Fruit fly (Drosophila melanogaster) whole organism, embryonic: ENCODE data around the gene IFT54.

Experiments used
- Lhr ChIP-seq: fragments of 200-800 bp; sonication (Bioruptor generic); optimal IDR thresholded peaks from 3 replicates; lab custom pipeline; 2017; ENCODE audit warnings: mild to moderate bottlenecking, missing biosample characterization, missing genetic modification reagents, missing genetic modification characterization
- Taf1 ChIP-seq: fragments of 200-800 bp; sonication (Bioruptor generic); IDR thresholded peaks from 2 replicates; pipeline ENCODE4 v1.3.6; 2022; ENCODE audit warnings: missing biosample characterization, missing genetic modification characterization
- bsh ChIP-seq, 2 experiments: fragments of 200-800 bp; sonication (Bioruptor generic); optimal IDR thresholded peaks; 2 replicates each; lab custom pipeline; 2017 to 2018; ENCODE audit warnings: mild to moderate bottlenecking in 2 of 2, missing biosample characterization in 2 of 2, missing genetic modification characterization in 2 of 2, moderate library complexity in 1 of 2
- kay ChIP-seq: fragments of 200-800 bp; sonication (Bioruptor generic); optimal IDR thresholded peaks from 2 replicates; lab custom pipeline; 2016; ENCODE audit warnings: missing biosample characterization, missing genetic modification characterization

DNA sequence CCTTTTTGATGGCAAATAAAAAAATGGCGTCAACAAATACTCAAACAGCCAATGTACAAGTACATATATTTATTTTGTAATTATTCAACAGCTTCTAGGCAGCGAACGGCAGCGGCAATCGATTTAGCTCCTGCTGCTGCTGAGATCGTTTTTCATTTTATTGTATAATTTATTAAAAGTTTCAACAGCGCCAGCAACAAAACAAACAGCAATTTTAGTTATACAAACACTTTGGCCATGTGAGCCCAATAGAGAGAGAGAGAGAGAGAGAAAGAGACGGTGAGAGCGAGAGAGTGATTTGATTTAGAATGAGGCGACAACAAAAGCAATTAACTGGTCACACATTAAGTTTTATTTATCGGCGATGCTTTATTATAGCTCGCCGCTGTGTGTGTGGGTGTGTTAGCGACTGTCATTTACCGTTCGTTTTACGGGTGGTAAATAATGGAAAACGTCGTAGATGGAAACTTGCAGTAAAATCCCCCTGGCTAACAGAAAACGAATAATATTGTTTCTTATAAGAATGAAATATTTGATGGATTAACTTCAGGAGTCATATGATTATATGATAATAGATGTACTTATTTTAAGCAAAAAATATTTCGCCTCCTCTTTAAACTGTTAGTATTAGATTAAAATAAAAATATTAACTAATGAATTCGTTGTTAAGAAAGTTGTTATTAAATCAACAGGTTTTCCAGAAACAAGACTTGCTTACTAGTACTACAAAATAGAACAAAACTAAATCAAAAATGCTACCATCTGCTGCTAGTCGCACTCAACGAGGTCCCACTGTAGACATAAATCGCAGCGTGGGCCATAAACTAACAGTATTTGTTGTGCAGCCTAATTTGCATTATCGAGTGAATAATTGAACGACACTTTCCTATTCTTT, 16.9 kb upstream of the IFT54 start:
- TF ChIP-seq Lhr (no peak), Taf1 (GFP tag; lab: Robert Waterston, UW) (no peak), kay (no peak), bsh (GFP tag; optimal IDR thresholded peaks at IDR 0.05; lab: Kevin White, UChicago) (no peak)
